Fruit fly (Drosophila melanogaster): ENCODE results near the gene CG13937.

DNA sequence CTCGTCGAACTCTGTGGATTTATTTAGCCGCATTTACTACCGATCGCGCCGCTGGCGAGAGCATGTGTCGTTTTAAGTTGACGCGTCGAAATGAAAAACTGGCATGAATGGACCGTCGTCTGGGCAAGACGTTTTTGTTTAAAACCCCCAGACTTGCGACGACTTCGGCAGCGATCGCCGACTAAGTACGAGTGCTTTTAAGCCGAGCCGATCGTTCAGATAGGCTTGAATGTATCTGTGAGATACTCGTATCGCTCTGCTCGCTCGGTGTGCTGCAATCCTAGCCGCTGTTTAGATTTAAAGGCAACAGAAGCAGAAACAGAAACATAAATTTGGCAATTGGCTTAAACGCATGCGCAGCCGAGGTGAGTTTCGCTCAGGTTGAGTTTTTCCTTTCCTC is 27.3 kb upstream of the CG13937 start, which contains the start of gene dsb:
- TF ChIP-seq HmgZ (tag; optimal IDR thresholded peaks at IDR 0.05), result no peak
- no peak for TF ChIP-seq jing (GFP tag; optimal IDR thresholded peaks at IDR 0.05)
- no peak for TF ChIP-seq dysf (GFP tag; IDR thresholded peaks at IDR 0.05)
- no peak for TF ChIP-seq ash1 (GFP tag; optimal IDR thresholded peaks at IDR 0.05)
- no peak for TF ChIP-seq CG17829 (tag; optimal IDR thresholded peaks at IDR 0.05)
- no peak for TF ChIP-seq pros (GFP tag; optimal IDR thresholded peaks at IDR 0.05)
- TF ChIP-seq sug (tag; optimal IDR thresholded peaks at IDR 0.05), result no peak
- TF ChIP-seq Dfd (GFP tag; optimal IDR thresholded peaks at IDR 0.05), result no peak
- no peak for TF ChIP-seq CG8765 (GFP tag; IDR thresholded peaks at IDR 0.05)

Data from whole organism, embryonic.